Worm (Caenorhabditis elegans) whole organism, late embryonic: Measurements from ENCODE around the gene klp-3.

Experiments
- C08G9.2 ChIP-seq: sonication (generic microtip); optimal IDR thresholded peaks from 2 replicates; lab custom pipeline; 2016; ENCODE audit warnings: mild to moderate bottlenecking, missing genetic modification characterization, moderate library complexity, missing compliant biosample characterization
- C38D4.7 ChIP-seq: fragments of 200-800 bp; sonication (Bioruptor generic); optimal IDR thresholded peaks from 2 replicates; lab custom pipeline; 2018; ENCODE audit warnings: mild to moderate bottlenecking, missing genetic modification characterization, moderate library complexity, missing compliant biosample characterization
- F13H6.1 ChIP-seq: sonication (generic microtip); optimal IDR thresholded peaks from 2 replicates; lab custom pipeline; 2016; ENCODE audit warnings: missing genetic modification characterization, missing compliant biosample characterization
- K09A11.1 ChIP-seq: sonication (generic microtip); optimal IDR thresholded peaks from 2 replicates; lab custom pipeline; 2017; ENCODE audit warnings: antibody characterized with exemption, mild to moderate bottlenecking, missing genetic modification characterization, missing compliant biosample characterization; ENCODE audit not compliant: insufficient read depth
- ama-1 ChIP-seq: fragments of 150-350 bp; optimal IDR thresholded peaks from 2 replicates; lab custom pipeline; 2014
- ceh-18 ChIP-seq: sonication (generic microtip); optimal IDR thresholded peaks from 2 replicates; lab custom pipeline; 2016; ENCODE audit warnings: missing genetic modification characterization, missing compliant biosample characterization
- ceh-2 ChIP-seq: sonication (generic microtip); optimal IDR thresholded peaks from 2 replicates; lab custom pipeline; 2016; ENCODE audit warnings: missing genotype, missing genetic modification characterization, missing compliant biosample characterization
- ceh-22 ChIP-seq: sonication (generic microtip); optimal IDR thresholded peaks from 2 replicates; lab custom pipeline; 2017; ENCODE audit warnings: missing biosample characterization, missing genetic modification characterization
- ceh-30 ChIP-seq: fragments of 150-350 bp; optimal IDR thresholded peaks from 2 replicates; lab custom pipeline; 2014; ENCODE audit warnings: missing biosample characterization, missing genetic modification characterization
- ceh-31 ChIP-seq: sonication (generic microtip); optimal IDR thresholded peaks from 2 replicates; lab custom pipeline; 2016; ENCODE audit warnings: missing genetic modification characterization, missing compliant biosample characterization
- ceh-34 ChIP-seq: sonication (generic microtip); optimal IDR thresholded peaks from 2 replicates; lab custom pipeline; 2016; ENCODE audit warnings: mild to moderate bottlenecking, missing genetic modification characterization, missing compliant biosample characterization
- che-1 ChIP-seq: sonication (generic microtip); optimal IDR thresholded peaks from 2 replicates; lab custom pipeline; 2016; ENCODE audit warnings: mild to moderate bottlenecking, missing genetic modification characterization, missing compliant biosample characterization
- dmd-4 ChIP-seq: sonication (generic microtip); optimal IDR thresholded peaks from 2 replicates; lab custom pipeline; 2016; ENCODE audit warnings: borderline replicate concordance, missing genetic modification characterization, missing compliant biosample characterization
- elt-4 ChIP-seq: sonication (generic microtip); optimal IDR thresholded peaks from 2 replicates; lab custom pipeline; 2016; ENCODE audit warnings: missing genetic modification characterization, missing compliant biosample characterization
- fax-1 ChIP-seq: sonication (generic microtip); optimal IDR thresholded peaks from 2 replicates; lab custom pipeline; 2016; ENCODE audit warnings: missing genotype, missing genetic modification characterization, missing compliant biosample characterization
- hlh-13 ChIP-seq: fragments of 200-800 bp; sonication (Bioruptor generic); optimal IDR thresholded peaks from 2 replicates; lab custom pipeline; 2018; ENCODE audit warnings: mild to moderate bottlenecking, missing genetic modification characterization, missing compliant biosample characterization
- hlh-15 ChIP-seq: sonication (generic microtip); optimal IDR thresholded peaks from 2 replicates; lab custom pipeline; 2016; ENCODE audit warnings: missing genetic modification characterization, missing compliant biosample characterization
- hlh-6 ChIP-seq: sonication (generic microtip); optimal IDR thresholded peaks from 2 replicates; lab custom pipeline; 2016; ENCODE audit warnings: missing genotype, missing genetic modification characterization, missing compliant biosample characterization
- lim-6 ChIP-seq: sonication (generic microtip); optimal IDR thresholded peaks from 2 replicates; lab custom pipeline; 2016; ENCODE audit warnings: missing genetic modification characterization, missing compliant biosample characterization
- nfya-1 ChIP-seq: sonication (generic microtip); optimal IDR thresholded peaks from 2 replicates; lab custom pipeline; 2017; ENCODE audit warnings: missing genetic modification characterization, mild to moderate bottlenecking, missing compliant biosample characterization, antibody characterized with exemption, moderate library complexity
- nhr-11 ChIP-seq: fragments of 150-350 bp; optimal IDR thresholded peaks from 2 replicates; lab custom pipeline; 2014; ENCODE audit warnings: missing biosample characterization, missing genetic modification characterization
- nhr-232 ChIP-seq: sonication (generic microtip); optimal IDR thresholded peaks from 2 replicates; lab custom pipeline; 2016; ENCODE audit warnings: missing genetic modification characterization, missing compliant biosample characterization
- npax-4 ChIP-seq: sonication (generic microtip); optimal IDR thresholded peaks from 2 replicates; lab custom pipeline; 2016; ENCODE audit warnings: missing genetic modification characterization, missing compliant biosample characterization
- odd-2 ChIP-seq: sonication (generic microtip); optimal IDR thresholded peaks from 2 replicates; lab custom pipeline; 2017; ENCODE audit warnings: antibody characterized with exemption, mild to moderate bottlenecking, missing genetic modification characterization, missing compliant biosample characterization
- pat-9 ChIP-seq: fragments of 200-800 bp; sonication (Bioruptor generic); optimal IDR thresholded peaks from 2 replicates; lab custom pipeline; 2018; ENCODE audit warnings: mild to moderate bottlenecking, missing genetic modification characterization, moderate library complexity, missing compliant biosample characterization
- rnt-1 ChIP-seq: sonication (generic microtip); optimal IDR thresholded peaks from 2 replicates; lab custom pipeline; 2016; ENCODE audit warnings: missing genetic modification characterization, missing compliant biosample characterization
- syd-9 ChIP-seq: sonication (generic microtip); optimal IDR thresholded peaks from 2 replicates; lab custom pipeline; 2016; ENCODE audit warnings: mild to moderate bottlenecking, missing genetic modification characterization, moderate library complexity, missing compliant biosample characterization
- tbx-2 ChIP-seq: sonication (generic microtip); optimal IDR thresholded peaks from 2 replicates; lab custom pipeline; 2016; ENCODE audit warnings: missing genetic modification characterization, missing compliant biosample characterization
- tbx-7 ChIP-seq: sonication (generic microtip); optimal IDR thresholded peaks from 2 replicates; lab custom pipeline; 2016; ENCODE audit warnings: missing genotype, missing genetic modification characterization, missing compliant biosample characterization
- ttx-3 ChIP-seq: sonication (generic microtip); optimal IDR thresholded peaks from 2 replicates; lab custom pipeline; 2016; ENCODE audit warnings: missing genetic modification reagents, missing genetic modification characterization, missing compliant biosample characterization
- unc-3 ChIP-seq, 2 experiments: fragments of 200-800 bp in 1 of 2; sonication (Bioruptor generic) in 1 of 2; sonication (generic microtip) in 1 of 2; conservative IDR thresholded peaks in 1 of 2; optimal IDR thresholded peaks in 1 of 2; 2 replicates each; pipeline versions ENCODE4 v1.3.6 to Lab custom; 2016 to 2022; ENCODE audit warnings: missing compliant biosample characterization in 2 of 2, missing genetic modification characterization in 2 of 2, missing genetic modification reagents in 1 of 2
- unc-55 ChIP-seq: sonication (generic microtip); optimal IDR thresholded peaks from 2 replicates; lab custom pipeline; 2017; ENCODE audit warnings: missing biosample characterization, missing genetic modification reagents, missing genetic modification characterization
- unc-86 ChIP-seq: sonication (generic microtip); optimal IDR thresholded peaks from 2 replicates; lab custom pipeline; 2016; ENCODE audit warnings: missing genetic modification characterization, missing compliant biosample characterization

The klp-3 gene

DNA sequence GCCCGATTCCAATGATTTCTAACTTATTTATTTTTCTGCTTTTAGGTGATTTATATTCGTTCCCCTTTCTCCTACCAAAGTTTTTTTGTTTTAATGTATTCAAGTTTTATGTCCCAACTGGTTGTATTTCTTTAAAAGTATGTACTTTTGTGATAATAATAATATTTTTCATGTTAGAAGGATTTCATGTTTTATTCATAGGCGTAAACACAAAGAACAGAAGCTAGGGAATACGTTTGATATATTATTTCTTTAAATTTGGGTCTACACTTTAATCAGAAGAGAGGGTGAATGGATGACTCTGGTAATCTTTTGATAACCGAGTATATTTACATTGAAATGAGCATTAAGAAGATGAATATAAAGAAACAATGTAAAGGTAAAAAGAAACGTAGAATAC is 23.9 kb downstream of the klp-3 start:
- peak; percentile 32 for TF ChIP-seq nhr-11 (tag; lab: Kevin White, UChicago)
- no peak for TF ChIP-seq ceh-30 (tag; lab: Kevin White, UChicago)
- no peak for TF ChIP-seq hlh-13 (GFP tag; lab: Kevin White, UChicago)
- no peak for TF ChIP-seq C08G9.2 (tag; lab: Kevin White, UChicago)
- TF ChIP-seq fax-1 (tag; lab: Kevin White, UChicago): no peak
- no peak for TF ChIP-seq dmd-4 (tag; lab: Kevin White, UChicago)
- no peak for TF ChIP-seq ceh-31
- TF ChIP-seq che-1 (tag; lab: Kevin White, UChicago): no peak
- TF ChIP-seq, all 69 proteins: peak for 1

DNA sequence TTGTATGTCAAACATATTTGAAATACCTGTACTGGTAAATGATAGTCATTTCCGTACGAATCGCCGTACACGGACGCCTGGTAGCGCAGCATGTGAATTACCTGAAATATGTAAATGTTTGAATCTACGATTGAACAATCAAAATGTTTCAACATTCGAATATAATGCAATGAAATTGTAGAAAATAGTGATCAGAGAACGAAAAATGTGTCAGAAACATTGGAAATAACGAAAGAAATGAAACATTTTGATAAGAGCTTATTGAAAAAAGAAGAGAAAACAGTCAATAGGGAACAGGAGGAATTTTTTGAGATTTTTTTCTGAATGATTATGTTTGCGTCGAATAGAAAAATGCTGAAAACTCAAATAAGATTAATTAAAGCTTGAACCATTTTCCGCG is 27.9 kb downstream of the klp-3 start, which contains the start of gene ztf-17:
TSS of gene ztf-17 (minus strand) at position 101 of the 400 bp plus-strand sequence.
- TF ChIP-seq ceh-34 (no peak), K09A11.1 (tag; lab: Kevin White, UChicago) (no peak)
- TF ChIP-seq, all 69 proteins: peak for 0

DNA sequence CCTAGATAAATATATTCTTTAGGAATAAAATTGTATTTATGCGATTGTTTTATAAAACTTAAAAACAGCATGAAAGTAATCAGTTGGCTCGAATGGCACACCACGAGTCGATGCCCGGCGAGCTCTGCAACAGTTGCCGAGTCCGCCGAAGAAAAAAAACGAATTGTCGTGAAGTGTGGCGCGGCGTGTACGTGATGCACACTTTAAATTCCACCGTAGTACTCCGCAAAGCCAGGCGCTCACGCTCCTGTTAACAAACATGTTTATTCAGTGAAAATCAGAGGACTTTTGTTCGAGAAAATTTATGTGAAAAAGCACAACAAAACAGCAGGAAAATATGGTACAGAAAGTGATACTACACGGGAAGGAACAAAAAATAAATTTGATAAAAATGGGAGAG is 28.5 kb downstream of the klp-3 start:
- TF ChIP-seq elt-4 (no peak), tbx-2 (peak; percentile 8), unc-86 (no peak), C08G9.2 (tag; lab: Kevin White, UChicago) (no peak), fax-1 (tag; lab: Kevin White, UChicago) (no peak), unc-3 (GFP tag; conservative IDR thresholded peaks at IDR 0.05; lab: Robert Waterston, UW) (no peak), unc-3 (tag; optimal IDR thresholded peaks at IDR 0.05; lab: Kevin White, UChicago) (no peak), nfya-1 (peak; percentile 24), tbx-7 (no peak), hlh-6 (tag; lab: Kevin White, UChicago) (no peak), hlh-15 (tag; lab: Kevin White, UChicago) (no peak), ceh-18 (tag; lab: Kevin White, UChicago) (peak; percentile 14), pat-9 (tag; lab: Kevin White, UChicago) (no peak), ama-1 (lab: Kevin White, UChicago) (no peak)

DNA sequence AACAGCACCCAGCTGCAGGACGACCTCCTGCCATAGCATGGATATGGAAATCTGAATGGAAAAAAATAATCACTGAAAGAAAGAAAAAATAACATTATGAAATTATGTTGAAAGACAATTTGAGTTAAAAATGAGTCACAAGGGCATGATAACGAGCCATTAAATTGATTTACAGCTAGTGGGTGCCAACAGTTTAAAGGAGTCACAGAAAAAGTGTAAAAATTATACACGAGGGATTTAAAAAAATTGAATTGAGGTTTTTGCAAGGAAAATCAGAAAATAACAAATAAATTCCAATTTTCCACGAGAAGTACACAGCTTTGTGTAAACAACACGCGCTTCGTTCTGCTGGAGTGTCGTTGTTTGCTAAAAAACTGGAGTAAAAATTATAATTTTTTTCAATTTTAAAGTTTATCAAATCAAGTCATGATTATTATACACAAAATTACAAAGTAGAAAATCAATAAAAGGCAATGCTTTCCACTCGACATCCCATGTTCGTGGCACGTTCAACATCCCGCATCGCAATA is 31.8 kb downstream of the klp-3 start, which contains the start of gene T01H3.3:
TSS of gene T01H3.3 (minus strand) at position 51 of the 530 bp plus-strand sequence.
- TF ChIP-seq ceh-2: no peak
- TF ChIP-seq dmd-4 (tag; lab: Kevin White, UChicago): no peak
- no peak for TF ChIP-seq unc-55
- TF ChIP-seq lim-6 (tag; lab: Kevin White, UChicago): no peak
- TF ChIP-seq C38D4.7 (GFP tag; lab: Kevin White, UChicago): no peak
- no peak for TF ChIP-seq F13H6.1 (tag; lab: Kevin White, UChicago)
- TF ChIP-seq syd-9: no peak

DNA sequence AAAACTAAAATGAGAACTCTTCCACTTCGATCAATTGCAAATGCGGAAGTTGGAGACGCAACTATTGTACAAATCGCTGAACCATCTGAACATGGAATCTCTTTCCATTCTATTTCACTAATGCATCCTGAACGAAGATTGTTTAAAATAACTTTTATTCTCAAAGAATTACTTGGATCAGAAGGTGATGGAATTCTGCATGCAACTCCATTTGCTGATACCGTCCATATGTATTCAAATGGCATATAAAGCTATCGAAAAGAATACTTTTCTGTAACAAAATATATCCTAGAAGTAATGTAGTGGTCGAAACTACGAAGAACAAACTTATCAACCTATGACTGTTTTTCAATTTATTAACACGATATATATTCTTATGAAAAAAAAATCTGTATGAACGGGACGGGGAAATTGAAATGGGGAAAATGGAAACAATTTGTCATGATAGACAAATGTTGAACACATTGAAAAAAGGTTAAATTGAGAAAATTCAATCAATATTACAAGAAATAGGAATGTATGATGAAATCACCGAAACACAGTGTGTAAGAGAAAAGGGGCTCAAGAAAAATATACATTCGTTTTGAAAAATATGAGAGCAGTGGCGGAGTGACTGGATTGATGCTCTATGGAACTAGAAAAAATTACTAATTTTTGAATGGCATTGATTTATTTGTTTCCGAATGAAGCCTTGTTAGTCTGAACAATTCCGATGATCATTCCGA is 35.8 kb downstream of the klp-3 start, which contains the start of gene T01H3.2:
TSS of gene T01H3.2 (minus strand) at position 251 of the 725 bp plus-strand sequence.
- no peak for TF ChIP-seq ceh-22 (tag; lab: Kevin White, UChicago)
- TF ChIP-seq dmd-4 (tag; lab: Kevin White, UChicago): no peak
- no peak for TF ChIP-seq nhr-232
- TF ChIP-seq odd-2: no peak
- TF ChIP-seq rnt-1: no peak
- TF ChIP-seq ttx-3 (tag; lab: Kevin White, UChicago): no peak
- no peak for TF ChIP-seq npax-4 (tag; lab: Kevin White, UChicago)
